Fruit fly (Drosophila melanogaster): ENCODE measurements around the gene CG15034.

CG15034 gene

dm6 chrX:7321829-7322228 is 25.5 kb downstream of the CG15034 start:
- no peak for TF ChIP-seq Clk (GFP tag; optimal IDR thresholded peaks at IDR 0.05)
- no peak for TF ChIP-seq CG5204 (GFP tag; optimal IDR thresholded peaks at IDR 0.05)
- TF ChIP-seq bab1 (GFP tag; optimal IDR thresholded peaks at IDR 0.05) = no peak

DNA sequence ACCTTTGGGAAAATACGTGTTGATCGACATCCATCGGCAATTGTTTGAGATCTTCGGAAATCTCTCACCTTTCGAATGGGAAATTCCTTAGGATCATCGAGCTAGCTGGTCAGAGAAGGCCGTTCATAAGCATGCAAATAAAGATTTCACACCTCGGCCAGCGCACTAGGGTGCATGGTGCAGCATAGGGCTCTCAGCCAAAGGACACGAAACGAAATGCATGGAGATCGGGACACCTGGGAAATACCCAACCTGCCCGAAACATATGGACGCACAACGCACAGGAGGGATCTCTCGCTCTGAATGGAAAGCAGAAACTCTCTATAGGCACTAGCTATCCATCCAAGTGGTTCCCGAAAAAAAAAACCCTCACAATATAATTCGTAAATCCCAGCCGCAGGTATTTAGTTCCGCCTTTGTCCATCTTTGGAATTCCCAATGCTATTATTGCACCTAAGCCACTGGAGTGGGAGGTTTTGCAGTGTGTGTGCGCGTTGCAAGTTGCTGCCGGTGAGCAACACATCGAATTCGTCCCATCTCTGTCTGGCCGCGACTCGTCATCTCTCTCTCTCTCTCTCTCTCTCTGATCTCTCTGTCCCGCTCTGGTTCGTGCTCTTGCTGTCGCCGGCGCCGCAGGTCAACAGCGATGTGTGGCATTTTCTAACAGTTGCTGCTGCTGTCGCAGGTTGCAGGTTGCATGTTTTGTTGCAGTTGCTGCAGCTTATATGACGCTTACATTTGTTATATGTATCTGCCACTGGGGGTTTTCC is 26.7 kb downstream of the CG15034 start:
- TF ChIP-seq CG11617 (GFP tag; optimal IDR thresholded peaks at IDR 0.05) = no peak
- no peak for TF ChIP-seq Hr96 (GFP tag; optimal IDR thresholded peaks at IDR 0.05)
- no peak for TF ChIP-seq CG5204 (GFP tag; optimal IDR thresholded peaks at IDR 0.05)
- no peak for TF ChIP-seq CG33017 (tag; optimal IDR thresholded peaks at IDR 0.05)
- TF ChIP-seq CG7101 (tag; optimal IDR thresholded peaks at IDR 0.05) = no peak
- no peak for TF ChIP-seq CG14711 (tag; optimal IDR thresholded peaks at IDR 0.05)
- no peak for TF ChIP-seq ovo (GFP tag; optimal IDR thresholded peaks at IDR 0.05)
- TF ChIP-seq Crg-1 (GFP tag; optimal IDR thresholded peaks at IDR 0.05) = no peak
- no peak for TF ChIP-seq Clk (GFP tag; optimal IDR thresholded peaks at IDR 0.05)
- no peak for TF ChIP-seq cnc (optimal IDR thresholded peaks at IDR 0.05)
- no peak for TF ChIP-seq pad (GFP tag; optimal IDR thresholded peaks at IDR 0.05)
- no peak for TF ChIP-seq bab1 (GFP tag; optimal IDR thresholded peaks at IDR 0.05)
- TF ChIP-seq CG12768 (GFP tag; optimal IDR thresholded peaks at IDR 0.05) = no peak
- TF ChIP-seq cic (GFP tag; optimal IDR thresholded peaks at IDR 0.05) = no peak
- no peak for TF ChIP-seq CG1620 (GFP tag; optimal IDR thresholded peaks at IDR 0.05)
- no peak for TF ChIP-seq CG7045 (GFP tag; optimal IDR thresholded peaks at IDR 0.05)
- TF ChIP-seq toe (GFP tag; optimal IDR thresholded peaks at IDR 0.05) = no peak
- TF ChIP-seq Mnt (GFP tag; optimal IDR thresholded peaks at IDR 0.05) = no peak
- TF ChIP-seq tj (GFP tag; optimal IDR thresholded peaks at IDR 0.05) = no peak

- TF ChIP-seq bab1 (GFP tag; optimal IDR thresholded peaks at IDR 0.05) (no peak), CG7101 (tag; optimal IDR thresholded peaks at IDR 0.05) (no peak), cic (GFP tag; optimal IDR thresholded peaks at IDR 0.05) (no peak), Mnt (GFP tag; optimal IDR thresholded peaks at IDR 0.05) (no peak), tj (GFP tag; optimal IDR thresholded peaks at IDR 0.05) (no peak), ovo (GFP tag; optimal IDR thresholded peaks at IDR 0.05) (no peak), CG14711 (tag; optimal IDR thresholded peaks at IDR 0.05) (no peak), CG5204 (GFP tag; optimal IDR thresholded peaks at IDR 0.05) (no peak), Crg-1 (GFP tag; optimal IDR thresholded peaks at IDR 0.05) (no peak), Clk (GFP tag; optimal IDR thresholded peaks at IDR 0.05) (no peak), CG33017 (tag; optimal IDR thresholded peaks at IDR 0.05) (no peak), cnc (optimal IDR thresholded peaks at IDR 0.05) (no peak), CG12768 (GFP tag; optimal IDR thresholded peaks at IDR 0.05) (no peak), kay (GFP tag; ENCODE audit: borderline replicate concordance) (no peak), toe (GFP tag; optimal IDR thresholded peaks at IDR 0.05) (no peak)
Measured at dm6 chrX:7319703-7320088, 27.6 kb downstream of the CG15034 start.

- TF ChIP-seq CG12768 (GFP tag; optimal IDR thresholded peaks at IDR 0.05) (no peak), CG11617 (GFP tag; optimal IDR thresholded peaks at IDR 0.05) (no peak), CG7045 (GFP tag; optimal IDR thresholded peaks at IDR 0.05) (no peak), Hr96 (GFP tag; optimal IDR thresholded peaks at IDR 0.05) (no peak), CG1620 (GFP tag; optimal IDR thresholded peaks at IDR 0.05) (no peak), Clk (GFP tag; optimal IDR thresholded peaks at IDR 0.05) (no peak), ovo (GFP tag; optimal IDR thresholded peaks at IDR 0.05) (no peak), kay (GFP tag; ENCODE audit: borderline replicate concordance) (no peak), toe (GFP tag; optimal IDR thresholded peaks at IDR 0.05) (no peak), cnc (optimal IDR thresholded peaks at IDR 0.05) (no peak), CG33017 (tag; optimal IDR thresholded peaks at IDR 0.05) (no peak), bab1 (GFP tag; optimal IDR thresholded peaks at IDR 0.05) (peak; percentile 21), pad (GFP tag; optimal IDR thresholded peaks at IDR 0.05) (no peak), CG14711 (tag; optimal IDR thresholded peaks at IDR 0.05) (peak; percentile 59), Crg-1 (GFP tag; optimal IDR thresholded peaks at IDR 0.05) (no peak), Mnt (GFP tag; optimal IDR thresholded peaks at IDR 0.05) (no peak), cic (GFP tag; optimal IDR thresholded peaks at IDR 0.05) (no peak), tj (GFP tag; optimal IDR thresholded peaks at IDR 0.05) (no peak), CG7101 (tag; optimal IDR thresholded peaks at IDR 0.05) (peak; percentile 49), CG5204 (GFP tag; optimal IDR thresholded peaks at IDR 0.05) (no peak)
Measured at dm6 chrX:7319053-7319702, 28.1 kb downstream of the CG15034 start.

- peak; percentile 37 for TF ChIP-seq tj (GFP tag; optimal IDR thresholded peaks at IDR 0.05)
- no peak for TF ChIP-seq cnc (optimal IDR thresholded peaks at IDR 0.05)
Measured at dm6 chrX:7318464-7318863, 28.8 kb downstream of the CG15034 start.
